Fruit fly (Drosophila melanogaster) whole organism, embryonic: ENCODE measurements around the gene CG4972.

ENCODE experiments used
- CG10267 ChIP-seq: fragments of 200-800 bp; sonication (Bioruptor generic); optimal IDR thresholded peaks from 2 replicates; lab custom pipeline; 2018; ENCODE audit warnings: missing biosample characterization, mild to moderate bottlenecking, missing genetic modification characterization, moderate library complexity
- CG10979 ChIP-seq: fragments of 200-800 bp; sonication (Bioruptor generic); optimal IDR thresholded peaks from 2 replicates; lab custom pipeline; 2018; ENCODE audit warnings: missing biosample characterization, mild to moderate bottlenecking, missing genetic modification characterization, moderate library complexity
- CG12219 ChIP-seq: fragments of 200-800 bp; sonication (Bioruptor generic); optimal IDR thresholded peaks from 3 replicates; lab custom pipeline; 2018; ENCODE audit warnings: missing biosample characterization, mild to moderate bottlenecking, missing genetic modification characterization
- CG12299 ChIP-seq: fragments of 200-800 bp; sonication (Bioruptor generic); optimal IDR thresholded peaks from 2 replicates; lab custom pipeline; 2018; ENCODE audit warnings: missing biosample characterization, mild to moderate bottlenecking, missing genetic modification characterization
- CG12769 ChIP-seq: fragments of 200-800 bp; sonication (Bioruptor generic); optimal IDR thresholded peaks from 2 replicates; lab custom pipeline; 2019; ENCODE audit warnings: missing biosample characterization, mild to moderate bottlenecking, missing genetic modification characterization, moderate library complexity
- CG12942 ChIP-seq: fragments of 200-800 bp; sonication (Bioruptor generic); optimal IDR thresholded peaks from 3 replicates; lab custom pipeline; 2016; ENCODE audit warnings: missing biosample characterization, missing genetic modification characterization
- CG15696 ChIP-seq: fragments of 200-800 bp; sonication (Bioruptor generic); optimal IDR thresholded peaks from 2 replicates; lab custom pipeline; 2019; ENCODE audit warnings: missing biosample characterization, mild to moderate bottlenecking, missing genetic modification characterization, moderate library complexity
- CG16779 ChIP-seq: fragments of 200-800 bp; sonication (Bioruptor generic); IDR thresholded peaks from 2 replicates; pipeline ENCODE4 v1.3.6; 2022; ENCODE audit warnings: missing biosample characterization, missing genetic modification characterization
- CG17328 ChIP-seq: fragments of 200-800 bp; sonication (Bioruptor generic); IDR thresholded peaks from 2 replicates; pipeline ENCODE4 v1.3.6; 2022; ENCODE audit warnings: missing biosample characterization, missing genetic modification characterization
- CG17359 ChIP-seq: fragments of 200-800 bp; sonication (Bioruptor generic); optimal IDR thresholded peaks from 3 replicates; lab custom pipeline; 2018; ENCODE audit warnings: missing biosample characterization, mild to moderate bottlenecking, missing genetic modification characterization, moderate library complexity
- CG31224 ChIP-seq: fragments of 200-800 bp; sonication (Bioruptor generic); IDR thresholded peaks from 2 replicates; pipeline ENCODE4 v1.3.6; 2022; ENCODE audit warnings: missing biosample characterization, missing genetic modification characterization
- CG3838 ChIP-seq: fragments of 200-800 bp; sonication (Bioruptor generic); optimal IDR thresholded peaks from 3 replicates; lab custom pipeline; 2016; ENCODE audit warnings: missing biosample characterization, missing genetic modification characterization
- CG3847 ChIP-seq: fragments of 200-800 bp; sonication (Bioruptor generic); IDR thresholded peaks from 2 replicates; pipeline ENCODE4 v1.3.6; 2022; ENCODE audit warnings: missing biosample characterization, missing genetic modification characterization
- CG3995 ChIP-seq: fragments of 200-800 bp; sonication (Bioruptor generic); optimal IDR thresholded peaks from 3 replicates; lab custom pipeline; 2016; ENCODE audit warnings: missing biosample characterization, missing genetic modification characterization
- CG4404 ChIP-seq: fragments of 200-800 bp; sonication (Bioruptor generic); IDR thresholded peaks from 2 replicates; pipeline ENCODE4 v1.3.6; 2022; ENCODE audit warnings: missing biosample characterization, missing genetic modification characterization
- CG4424 ChIP-seq: fragments of 200-800 bp; sonication (Bioruptor generic); optimal IDR thresholded peaks from 3 replicates; lab custom pipeline; 2016; ENCODE audit warnings: missing biosample characterization, missing genetic modification characterization
- CG6791 ChIP-seq: fragments of 200-800 bp; sonication (Bioruptor generic); IDR thresholded peaks from 3 replicates; pipeline ENCODE4 v1.3.6; 2022; ENCODE audit warnings: missing biosample characterization, missing genetic modification characterization; ENCODE audit not compliant: partially characterized antibody
- CG7786 ChIP-seq: fragments of 200-800 bp; sonication (Bioruptor generic); optimal IDR thresholded peaks from 2 replicates; lab custom pipeline; 2016; ENCODE audit warnings: missing biosample characterization, missing genetic modification characterization
- CG9876 ChIP-seq: fragments of 200-800 bp; sonication (Bioruptor generic); optimal IDR thresholded peaks from 2 replicates; lab custom pipeline; 2016; ENCODE audit warnings: missing biosample characterization, missing genetic modification characterization
- CoRest ChIP-seq: fragments of 200-800 bp; sonication (Bioruptor generic); optimal IDR thresholded peaks from 3 replicates; lab custom pipeline; 2018; ENCODE audit warnings: missing biosample characterization, mild to moderate bottlenecking, missing genetic modification characterization, moderate library complexity
- D ChIP-seq, 2 experiments: fragments of 200-800 bp in 1 of 2; fragments of >200 bp in 1 of 2; sonication (Bioruptor generic) in 1 of 2; optimal IDR thresholded peaks; 2 replicates in 1 of 2; 3 replicates in 1 of 2; lab custom pipeline; 2017; ENCODE audit warnings: mild to moderate bottlenecking in 1 of 2, missing biosample characterization in 1 of 2, missing genetic modification characterization in 1 of 2, missing genetic modification reagents in 1 of 2
- D19A ChIP-seq: fragments of 200-800 bp; optimal IDR thresholded peaks from 3 replicates; lab custom pipeline; 2019; ENCODE audit warnings: missing biosample characterization, mild to moderate bottlenecking, missing genetic modification characterization, moderate library complexity
- Deaf1 ChIP-seq: fragments of 200-800 bp; optimal IDR thresholded peaks from 3 replicates; lab custom pipeline; 2019; ENCODE audit warnings: missing biosample characterization, mild to moderate bottlenecking, missing genetic modification characterization, moderate library complexity
- Dek ChIP-seq: fragments of 200-800 bp; sonication (Bioruptor generic); optimal IDR thresholded peaks from 3 replicates; lab custom pipeline; 2019; ENCODE audit warnings: missing biosample characterization, mild to moderate bottlenecking, missing genetic modification characterization, moderate library complexity
- Doc3 ChIP-seq: fragments of 200-800 bp; sonication (Bioruptor generic); IDR thresholded peaks from 3 replicates; pipeline ENCODE4 v1.3.6; 2022; ENCODE audit warnings: missing biosample characterization, missing genetic modification characterization; ENCODE audit not compliant: partially characterized antibody
- Fer3 ChIP-seq: fragments of 200-800 bp; sonication (Bioruptor generic); optimal IDR thresholded peaks from 2 replicates; lab custom pipeline; 2018; ENCODE audit warnings: missing biosample characterization, mild to moderate bottlenecking, missing genetic modification characterization, moderate library complexity
- H15 ChIP-seq: fragments of 200-800 bp; sonication (Bioruptor generic); IDR thresholded peaks from 3 replicates; pipeline ENCODE4 v1.3.6; 2022; ENCODE audit warnings: missing biosample characterization, missing genetic modification characterization
- HLH4C ChIP-seq: fragments of 200-800 bp; sonication (Bioruptor generic); IDR thresholded peaks from 3 replicates; pipeline ENCODE4 v1.3.6; 2022; ENCODE audit warnings: missing biosample characterization, missing genetic modification characterization; ENCODE audit not compliant: partially characterized antibody
- Opbp ChIP-seq: fragments of 200-800 bp; sonication (Bioruptor generic); IDR thresholded peaks from 3 replicates; pipeline ENCODE4 v1.3.6; 2022; ENCODE audit warnings: missing biosample characterization, missing genetic modification characterization; ENCODE audit not compliant: partially characterized antibody
- PHDP ChIP-seq: fragments of 200-800 bp; sonication (Bioruptor generic); optimal IDR thresholded peaks from 3 replicates; lab custom pipeline; 2018; ENCODE audit warnings: missing biosample characterization, mild to moderate bottlenecking, missing genetic modification characterization, moderate library complexity
- Spps ChIP-seq: fragments of 200-800 bp; sonication (Bioruptor generic); optimal IDR thresholded peaks from 2 replicates; lab custom pipeline; 2018; ENCODE audit warnings: missing biosample characterization, mild to moderate bottlenecking, missing genetic modification characterization
- Taf1 ChIP-seq: fragments of 200-800 bp; sonication (Bioruptor generic); IDR thresholded peaks from 2 replicates; pipeline ENCODE4 v1.3.6; 2022; ENCODE audit warnings: missing biosample characterization, missing genetic modification characterization
- aop ChIP-seq: fragments of 200-800 bp; sonication (Bioruptor generic); IDR thresholded peaks from 2 replicates; pipeline ENCODE4 v1.3.6; 2022; ENCODE audit warnings: missing biosample characterization, missing genetic modification characterization
- bowl ChIP-seq: fragments of 200-800 bp; sonication (Bioruptor generic); IDR thresholded peaks from 2 replicates; pipeline ENCODE4 v1.3.6; 2022; ENCODE audit warnings: missing biosample characterization, missing genetic modification characterization
- bsh ChIP-seq, 2 experiments: fragments of 200-800 bp; sonication (Bioruptor generic); optimal IDR thresholded peaks; 2 replicates each; lab custom pipeline; 2017 to 2018; ENCODE audit warnings: mild to moderate bottlenecking in 2 of 2, missing biosample characterization in 2 of 2, missing genetic modification characterization in 2 of 2, moderate library complexity in 1 of 2
- chn ChIP-seq: fragments of 200-800 bp; sonication (Bioruptor generic); optimal IDR thresholded peaks from 2 replicates; lab custom pipeline; 2016; ENCODE audit warnings: missing biosample characterization, missing genetic modification characterization
- crol ChIP-seq: fragments of 200-800 bp; sonication (Bioruptor generic); IDR thresholded peaks from 2 replicates; pipeline ENCODE4 v1.3.6; 2022; ENCODE audit warnings: missing biosample characterization, missing genetic modification characterization
- dm ChIP-seq: fragments of 200-800 bp; sonication (Bioruptor generic); optimal IDR thresholded peaks from 3 replicates; lab custom pipeline; 2016; ENCODE audit warnings: missing biosample characterization, missing genetic modification characterization
- dpn ChIP-seq, 2 experiments: fragments of 200-800 bp; sonication (Bioruptor generic); optimal IDR thresholded peaks; 3 replicates each; lab custom pipeline; 2016; ENCODE audit warnings: missing biosample characterization in 2 of 2, missing genetic modification characterization in 2 of 2
- esg ChIP-seq: fragments of 200-800 bp; sonication (Bioruptor generic); conservative IDR thresholded peaks from 2 replicates; pipeline ENCODE4 v1.3.6; 2022; ENCODE audit warnings: missing biosample characterization, missing genetic modification characterization
- gt ChIP-seq: fragments of 200-800 bp; sonication (Bioruptor generic); IDR thresholded peaks from 2 replicates; pipeline ENCODE4 v1.3.6; 2022; ENCODE audit warnings: missing biosample characterization, missing genetic modification characterization
- hth ChIP-seq: fragments of >200 bp; optimal IDR thresholded peaks from 2 replicates; lab custom pipeline; 2017; ENCODE audit warnings: inconsistent platforms
- lbe ChIP-seq: fragments of 200-800 bp; sonication (Bioruptor generic); optimal IDR thresholded peaks from 2 replicates; lab custom pipeline; 2016; ENCODE audit warnings: missing biosample characterization, mild to moderate bottlenecking, missing genetic modification characterization
- otp ChIP-seq: fragments of 200-800 bp; sonication (Bioruptor generic); IDR thresholded peaks from 3 replicates; pipeline ENCODE4, ENCODE4 v1.3.6; 2022; ENCODE audit warnings: missing biosample characterization, missing genetic modification characterization
- p53 ChIP-seq: fragments of 200-800 bp; sonication (Bioruptor generic); optimal IDR thresholded peaks from 2 replicates; lab custom pipeline; 2016; ENCODE audit warnings: missing biosample characterization, missing genetic modification characterization
- pum ChIP-seq: fragments of 200-800 bp; sonication (Bioruptor generic); optimal IDR thresholded peaks from 2 replicates; lab custom pipeline; 2016; ENCODE audit warnings: missing biosample characterization, missing genetic modification characterization
- schlank ChIP-seq: fragments of 200-800 bp; sonication (Bioruptor generic); optimal IDR thresholded peaks from 2 replicates; lab custom pipeline; 2018; ENCODE audit warnings: missing biosample characterization, mild to moderate bottlenecking, missing genetic modification characterization
- wor ChIP-seq: fragments of 200-800 bp; sonication (Bioruptor generic); IDR thresholded peaks from 2 replicates; pipeline ENCODE4 v1.3.6; 2022; ENCODE audit warnings: missing biosample characterization, missing genetic modification characterization
- zfh1 ChIP-seq: fragments of 200-800 bp; sonication (Bioruptor generic); IDR thresholded peaks from 3 replicates; pipeline ENCODE4 v1.3.6; 2022; ENCODE audit warnings: missing biosample characterization, missing genetic modification characterization

The CG4972 gene

dm6 chr2L:10314327-10315210 lies at the start of gene CG4972, which contains the start of gene Usp14 (continued):
- TF ChIP-seq CG6791 (GFP tag; lab: Robert Waterston, UW) (peak; percentile 56; the same call in 2 of the 3 replicates), chn (GFP tag; lab: Kevin White, UChicago) (no peak), wor (GFP tag; lab: Robert Waterston, UW) (no peak), Doc3 (GFP tag; lab: Robert Waterston, UW) (no peak), Fer3 (tag; lab: Kevin White, UChicago) (no peak), PHDP (tag; lab: Kevin White, UChicago) (no peak), bsh (GFP tag; optimal IDR thresholded peaks at IDR 0.05; lab: Kevin White, UChicago) (no peak), CG17328 (GFP tag; lab: Robert Waterston, UW) (no peak), hth (no peak), CG4404 (GFP tag; lab: Robert Waterston, UW) (no peak), H15 (GFP tag; lab: Robert Waterston, UW) (no peak), D (optimal IDR thresholded peaks at IDR 0.05; lab: Kevin White, UChicago) (no peak), D (GFP tag; optimal IDR thresholded peaks at IDR 0.05; lab: Kevin White, UChicago) (no peak), CG3847 (GFP tag; lab: Robert Waterston, UW) (no peak), gt (no peak), CG17359 (tag; lab: Kevin White, UChicago) (no peak), esg (no peak), HLH4C (GFP tag; lab: Robert Waterston, UW) (no peak), CG15696 (tag; lab: Kevin White, UChicago) (no peak), Taf1 (no peak), p53 (no peak), schlank (no peak), CG3995 (GFP tag; lab: Kevin White, UChicago) (peak; percentile 77), Opbp (GFP tag; lab: Robert Waterston, UW) (no peak), bowl (GFP tag; lab: Robert Waterston, UW) (no peak), CG16779 (GFP tag; lab: Robert Waterston, UW) (no peak), CG12299 (no peak), CG31224 (GFP tag; lab: Robert Waterston, UW) (no peak), lbe (GFP tag; lab: Kevin White, UChicago) (no peak), Spps (tag; lab: Kevin White, UChicago) (no peak), otp (GFP tag; lab: Robert Waterston, UW) (no peak), CG12769 (no peak), dm (GFP tag; lab: Kevin White, UChicago) (no peak), CG9876 (no peak), Deaf1 (tag; lab: Kevin White, UChicago) (no peak), CG3838 (GFP tag; lab: Kevin White, UChicago) (no peak), CoRest (tag; lab: Kevin White, UChicago) (peak; percentile 55), CG10267 (tag; lab: Kevin White, UChicago) (peak; percentile 16), Dek (tag; lab: Kevin White, UChicago) (no peak), D19A (tag; lab: Kevin White, UChicago) (no peak), pum (GFP tag; lab: Kevin White, UChicago) (no peak), aop (GFP tag; lab: Robert Waterston, UW) (no peak), CG4424 (GFP tag; lab: Kevin White, UChicago) (no peak), CG12219 (GFP tag; lab: Kevin White, UChicago) (no peak), zfh1 (GFP tag; lab: Robert Waterston, UW) (no peak), crol (GFP tag; lab: Robert Waterston, UW) (no peak), CG10979 (tag; lab: Kevin White, UChicago) (no peak), dpn (GFP tag; optimal IDR thresholded peaks at IDR 0.05; lab: Kevin White, UChicago) (peak in 1 of 2 experiments; percentile 18), CG7786 (GFP tag; lab: Kevin White, UChicago) (no peak), CG12942 (GFP tag; lab: Kevin White, UChicago) (no peak)
